Fruit fly (Drosophila melanogaster) whole organism: Measurements from ENCODE around the gene CG10862.

Experiments used
- CG8478 ChIP-seq: fragments of >200 bp; optimal IDR thresholded peaks from 2 replicates; lab custom pipeline; 2018; ENCODE audit warnings: inconsistent platforms
- Dll ChIP-seq: fragments of >200 bp; optimal IDR thresholded peaks from 2 replicates; lab custom pipeline; 2017
- EcR ChIP-seq, 2 experiments: fragments of >200 bp; optimal IDR thresholded peaks; 2 replicates each; lab custom pipeline; 2017; ENCODE audit warnings: missing biosample characterization in 2 of 2, missing genetic modification characterization in 2 of 2, missing genetic modification reagents in 2 of 2
- pan ChIP-seq: fragments of >200 bp; optimal IDR thresholded peaks from 2 replicates; lab custom pipeline; 2017
- psq ChIP-seq: fragments of >200 bp; optimal IDR thresholded peaks from 2 replicates; lab custom pipeline; 2017
- usp ChIP-seq: fragments of >200 bp; optimal IDR thresholded peaks from 2 replicates; lab custom pipeline; 2017; ENCODE audit warnings: missing biosample characterization, missing genetic modification characterization, mixed read lengths

The CG10862 gene

dm6 chr3L:3626069-3626468 is 28.5 kb downstream of the CG10862 start, which contains the start of gene dar1:
Gene dar1, plus strand, starts transcription at chr3L:3626352.
- TF ChIP-seq CG8478 (lab: Kevin White, UChicago) (no peak), pan (lab: Kevin White, UChicago) (no peak), EcR (GFP tag; optimal IDR thresholded peaks at IDR 0.05; lab: Kevin White, UChicago) (no peak), psq (lab: Kevin White, UChicago) (no peak), Dll (lab: Kevin White, UChicago) (peak; percentile 91)

- no peak for TF ChIP-seq psq (lab: Kevin White, UChicago)
- peak; percentile 52 for TF ChIP-seq Dll (lab: Kevin White, UChicago)
Measured at dm6 chr3L:3624876-3625275, 29.7 kb downstream of the CG10862 start.

- TF ChIP-seq EcR (GFP tag; optimal IDR thresholded peaks at IDR 0.05; lab: Kevin White, UChicago) (no peak), psq (lab: Kevin White, UChicago) (no peak), CG8478 (lab: Kevin White, UChicago) (no peak), pan (lab: Kevin White, UChicago) (no peak), usp (GFP tag; lab: Kevin White, UChicago) (no peak), Dll (lab: Kevin White, UChicago) (no peak)
Measured at dm6 chr3L:3620932-3621331, 33.6 kb downstream of the CG10862 start, which contains the start of gene CG14974. Gene CG14974, minus strand, starts transcription at chr3L:3621032.

- TF ChIP-seq pan (lab: Kevin White, UChicago), result no peak
- TF ChIP-seq usp (GFP tag; lab: Kevin White, UChicago), result no peak
- no peak for TF ChIP-seq psq (lab: Kevin White, UChicago)
- no peak for TF ChIP-seq Dll (lab: Kevin White, UChicago)
- no peak for TF ChIP-seq EcR (GFP tag; optimal IDR thresholded peaks at IDR 0.05; lab: Kevin White, UChicago)
- TF ChIP-seq CG8478 (lab: Kevin White, UChicago), result no peak
Measured at dm6 chr3L:3617252-3617651, 37.3 kb downstream of the CG10862 start.

- TF ChIP-seq CG8478 (lab: Kevin White, UChicago) (peak; percentile 10), pan (lab: Kevin White, UChicago) (no peak)
Measured at dm6 chr3L:3616344-3616743, 38.2 kb downstream of the CG10862 start.

dm6 chr3L:3615082-3615481 is 39.5 kb downstream of the CG10862 start, which contains the start of gene CG10357:
Gene CG10357, plus strand, starts transcription at chr3L:3615382.
- no peak for TF ChIP-seq psq (lab: Kevin White, UChicago)
- no peak for TF ChIP-seq CG8478 (lab: Kevin White, UChicago)
- no peak for TF ChIP-seq Dll (lab: Kevin White, UChicago)
- TF ChIP-seq pan (lab: Kevin White, UChicago), result no peak
- no peak for TF ChIP-seq EcR (GFP tag; optimal IDR thresholded peaks at IDR 0.05; lab: Kevin White, UChicago)
- no peak for TF ChIP-seq usp (GFP tag; lab: Kevin White, UChicago)

dm6 chr3L:3612582-3613285 is 41.8 kb downstream of the CG10862 start:
- TF ChIP-seq CG8478 (lab: Kevin White, UChicago) (no peak), usp (GFP tag; lab: Kevin White, UChicago) (no peak), psq (lab: Kevin White, UChicago) (no peak), Dll (lab: Kevin White, UChicago) (no peak)

- TF ChIP-seq pan (lab: Kevin White, UChicago), result no peak
- TF ChIP-seq Dll (lab: Kevin White, UChicago), result no peak
- TF ChIP-seq usp (GFP tag; lab: Kevin White, UChicago), result no peak
- no peak for TF ChIP-seq EcR (GFP tag; optimal IDR thresholded peaks at IDR 0.05; lab: Kevin White, UChicago)
- no peak for TF ChIP-seq psq (lab: Kevin White, UChicago)
- TF ChIP-seq CG8478 (lab: Kevin White, UChicago), result no peak
Measured at dm6 chr3L:3611892-3612291, 42.7 kb downstream of the CG10862 start, which contains the start of gene CG10359. Gene CG10359, plus strand, starts transcription at chr3L:3612192.

dm6 chr3L:3606986-3607385 is 47.6 kb downstream of the CG10862 start:
- TF ChIP-seq CG8478 (lab: Kevin White, UChicago) (no peak), usp (GFP tag; lab: Kevin White, UChicago) (no peak), psq (lab: Kevin White, UChicago) (no peak), Dll (lab: Kevin White, UChicago) (no peak), pan (lab: Kevin White, UChicago) (no peak), EcR (GFP tag; optimal IDR thresholded peaks at IDR 0.05; lab: Kevin White, UChicago) (no peak)
